Fruit fly (Drosophila melanogaster) whole organism, prepupa: ENCODE measurements around the gene CG6761.

Experiments
- CG10669 ChIP-seq: fragments of 200-800 bp; sonication (Bioruptor generic); optimal IDR thresholded peaks from 3 replicates; lab custom pipeline; 2018; ENCODE audit warnings: missing biosample characterization, mild to moderate bottlenecking, missing genetic modification characterization, moderate library complexity
- CG11762 ChIP-seq: fragments of 200-800 bp; sonication (Bioruptor generic); optimal IDR thresholded peaks from 3 replicates; lab custom pipeline; 2016; ENCODE audit warnings: missing biosample characterization, missing genetic modification characterization; ENCODE audit not compliant: insufficient read depth
- CG11902 ChIP-seq: fragments of 200-800 bp; sonication (Bioruptor generic); optimal IDR thresholded peaks from 3 replicates; lab custom pipeline; 2016; ENCODE audit warnings: missing biosample characterization, missing genetic modification characterization
- CG15336 ChIP-seq: fragments of 200-800 bp; sonication (Bioruptor generic); IDR thresholded peaks from 2 replicates; pipeline ENCODE4 v1.3.6; 2022; ENCODE audit warnings: missing biosample characterization, missing genetic modification characterization
- CG1621 ChIP-seq: fragments of 200-800 bp; sonication (Bioruptor generic); optimal IDR thresholded peaks from 3 replicates; lab custom pipeline; 2018; ENCODE audit warnings: missing biosample characterization, mild to moderate bottlenecking, missing genetic modification characterization
- CG3032 ChIP-seq: fragments of 200-800 bp; optimal IDR thresholded peaks from 2 replicates; lab custom pipeline; 2019; ENCODE audit warnings: missing biosample characterization, mild to moderate bottlenecking, missing genetic modification characterization, moderate library complexity
- CG31627 ChIP-seq: fragments of 200-800 bp; sonication (Bioruptor generic); optimal IDR thresholded peaks from 3 replicates; lab custom pipeline; 2016; ENCODE audit warnings: missing biosample characterization, missing genetic modification characterization
- CG34406 ChIP-seq: fragments of 200-800 bp; sonication (Bioruptor generic); optimal IDR thresholded peaks from 3 replicates; lab custom pipeline; 2016; ENCODE audit warnings: missing biosample characterization, missing genetic modification characterization
- CG4318 ChIP-seq: fragments of 200-800 bp; sonication (Bioruptor generic); optimal IDR thresholded peaks from 3 replicates; lab custom pipeline; 2017; ENCODE audit warnings: missing biosample characterization, mild to moderate bottlenecking, missing genetic modification characterization
- CG6163 ChIP-seq: fragments of 200-800 bp; sonication (Bioruptor generic); IDR thresholded peaks from 3 replicates; pipeline ENCODE4 v1.3.6; 2022; ENCODE audit warnings: missing biosample characterization, missing genetic modification characterization
- CG6276 ChIP-seq: fragments of 200-800 bp; sonication (Bioruptor generic); optimal IDR thresholded peaks from 2 replicates; lab custom pipeline; 2017; ENCODE audit warnings: missing biosample characterization, mild to moderate bottlenecking, missing genetic modification characterization
- CG6792 ChIP-seq: fragments of 200-800 bp; sonication (Bioruptor generic); optimal IDR thresholded peaks from 3 replicates; lab custom pipeline; 2016; ENCODE audit warnings: missing biosample characterization, missing genetic modification characterization
- CG6808 ChIP-seq: fragments of 200-800 bp; sonication (Bioruptor generic); optimal IDR thresholded peaks from 3 replicates; lab custom pipeline; 2017; ENCODE audit warnings: missing biosample characterization, missing genetic modification characterization, mild to moderate bottlenecking, moderate library complexity, missing genetic modification reagents
- CG6854 ChIP-seq: fragments of 200-800 bp; sonication (Bioruptor generic); optimal IDR thresholded peaks from 2 replicates; lab custom pipeline; 2017; ENCODE audit warnings: missing biosample characterization, mild to moderate bottlenecking, missing genetic modification characterization
- CG8119 ChIP-seq: fragments of 200-800 bp; sonication (Bioruptor generic); IDR thresholded peaks from 3 replicates; pipeline ENCODE4 v1.3.6; 2022; ENCODE audit warnings: missing biosample characterization, missing genetic modification characterization
- CG8319 ChIP-seq: fragments of 200-800 bp; sonication (Bioruptor generic); optimal IDR thresholded peaks from 3 replicates; lab custom pipeline; 2016; ENCODE audit warnings: missing biosample characterization, missing genetic modification characterization
- CG8632 ChIP-seq: fragments of 200-800 bp; sonication (Bioruptor generic); optimal IDR thresholded peaks from 3 replicates; lab custom pipeline; 2016; ENCODE audit warnings: missing biosample characterization, missing genetic modification characterization
- Eip75B ChIP-seq: fragments of 200-800 bp; sonication (Bioruptor generic); optimal IDR thresholded peaks from 3 replicates; lab custom pipeline; 2016; ENCODE audit warnings: missing biosample characterization, missing genetic modification characterization
- Eip78C ChIP-seq: fragments of 200-800 bp; sonication (Bioruptor generic); peaks from one replicate; lab custom pipeline; 2016; ENCODE audit warnings: missing biosample characterization, missing genetic modification characterization
- Ets21C ChIP-seq: fragments of 200-800 bp; sonication (Bioruptor generic); optimal IDR thresholded peaks from 3 replicates; lab custom pipeline; 2016; ENCODE audit warnings: missing biosample characterization, missing genetic modification characterization
- Ets96B ChIP-seq: fragments of 200-800 bp; optimal IDR thresholded peaks from 2 replicates; lab custom pipeline; 2019; ENCODE audit warnings: missing biosample characterization, mild to moderate bottlenecking, missing genetic modification characterization, moderate library complexity
- Gug ChIP-seq: fragments of 200-800 bp; sonication (Bioruptor generic); IDR thresholded peaks from 2 replicates; pipeline ENCODE4 v1.3.6; 2022; ENCODE audit warnings: missing biosample characterization, missing genetic modification characterization
- Hr38 ChIP-seq: sonication (Bioruptor generic); optimal IDR thresholded peaks from 2 replicates; lab custom pipeline; 2016; ENCODE audit warnings: missing biosample characterization, missing genetic modification characterization
- Hr39 ChIP-seq: fragments of 200-800 bp; sonication (Bioruptor generic); optimal IDR thresholded peaks from 2 replicates; lab custom pipeline; 2016; ENCODE audit warnings: missing biosample characterization, missing genetic modification characterization
- Hr4 ChIP-seq: fragments of 200-800 bp; sonication (Bioruptor generic); optimal IDR thresholded peaks from 3 replicates; lab custom pipeline; 2016; ENCODE audit warnings: missing biosample characterization, missing genetic modification characterization
- Met ChIP-seq: fragments of 200-800 bp; sonication (Bioruptor generic); optimal IDR thresholded peaks from 3 replicates; lab custom pipeline; 2016; ENCODE audit warnings: missing biosample characterization, missing genetic modification characterization
- OdsH ChIP-seq: fragments of 200-800 bp; sonication (Bioruptor generic); optimal IDR thresholded peaks from 3 replicates; lab custom pipeline; 2016; ENCODE audit warnings: missing biosample characterization, missing genetic modification characterization
- Sox14 ChIP-seq: fragments of 200-800 bp; sonication (Bioruptor generic); optimal IDR thresholded peaks from 3 replicates; lab custom pipeline; 2016; ENCODE audit warnings: missing biosample characterization, missing genetic modification characterization
- Sox15 ChIP-seq: fragments of 200-800 bp; sonication (Bioruptor generic); optimal IDR thresholded peaks from 3 replicates; lab custom pipeline; 2016; ENCODE audit warnings: missing biosample characterization, missing genetic modification characterization
- achi ChIP-seq: fragments of 200-800 bp; sonication (Bioruptor generic); optimal IDR thresholded peaks from 3 replicates; lab custom pipeline; 2016; ENCODE audit warnings: missing biosample characterization, missing genetic modification characterization
- acj6 ChIP-seq: fragments of 200-800 bp; sonication (Bioruptor generic); optimal IDR thresholded peaks from 3 replicates; lab custom pipeline; 2016; ENCODE audit warnings: missing biosample characterization, missing genetic modification characterization
- cyc ChIP-seq: fragments of 200-800 bp; sonication (Bioruptor generic); optimal IDR thresholded peaks from 3 replicates; lab custom pipeline; 2016; ENCODE audit warnings: missing biosample characterization, missing genetic modification characterization
- dac ChIP-seq: fragments of 200-800 bp; sonication (Bioruptor generic); optimal IDR thresholded peaks from 2 replicates; lab custom pipeline; 2017; ENCODE audit warnings: missing biosample characterization, mild to moderate bottlenecking, missing genetic modification characterization
- eg ChIP-seq: fragments of 200-800 bp; sonication (Bioruptor generic); IDR thresholded peaks from 3 replicates; pipeline ENCODE4 v1.3.6; 2022; ENCODE audit warnings: missing biosample characterization, missing genetic modification characterization
- esn ChIP-seq: fragments of 200-800 bp; sonication (Bioruptor generic); optimal IDR thresholded peaks from 2 replicates; lab custom pipeline; 2016; ENCODE audit warnings: missing biosample characterization, mild to moderate bottlenecking, missing genetic modification characterization, moderate library complexity
- fd85E ChIP-seq: fragments of 200-800 bp; sonication (Bioruptor generic); optimal IDR thresholded peaks from 3 replicates; lab custom pipeline; 2016; ENCODE audit warnings: missing biosample characterization, missing genetic modification characterization
- fkh ChIP-seq: fragments of 200-800 bp; sonication (Bioruptor generic); optimal IDR thresholded peaks from 3 replicates; lab custom pipeline; 2017; ENCODE audit warnings: missing biosample characterization, mild to moderate bottlenecking, missing genetic modification characterization, moderate library complexity
- lz ChIP-seq: fragments of 200-800 bp; sonication (Bioruptor generic); optimal IDR thresholded peaks from 3 replicates; lab custom pipeline; 2016; ENCODE audit warnings: missing biosample characterization, missing genetic modification characterization
- net ChIP-seq: fragments of 200-800 bp; sonication (Bioruptor generic); optimal IDR thresholded peaks from 3 replicates; lab custom pipeline; 2016; ENCODE audit warnings: missing biosample characterization, missing genetic modification characterization
- spab ChIP-seq: fragments of 200-800 bp; sonication (Bioruptor generic); optimal IDR thresholded peaks from 2 replicates; lab custom pipeline; 2017; ENCODE audit warnings: missing biosample characterization, mild to moderate bottlenecking, missing genetic modification characterization, missing genetic modification reagents
- ss ChIP-seq, 2 experiments: fragments of 200-800 bp; sonication (Bioruptor generic); optimal IDR thresholded peaks; 2 replicates in 1 of 2; 3 replicates in 1 of 2; lab custom pipeline; 2017 to 2018; ENCODE audit warnings: mild to moderate bottlenecking in 2 of 2, missing biosample characterization in 2 of 2, missing genetic modification characterization in 2 of 2, moderate library complexity in 1 of 2
- svp ChIP-seq: fragments of 200-800 bp; sonication (Bioruptor generic); peaks from one replicate; lab custom pipeline; 2016; ENCODE audit warnings: missing biosample characterization, missing genetic modification characterization
- topi ChIP-seq: fragments of 200-800 bp; sonication (Bioruptor generic); optimal IDR thresholded peaks from 3 replicates; lab custom pipeline; 2016; ENCODE audit warnings: missing biosample characterization, missing genetic modification characterization

The CG6761 gene

dm6 chr3L:9690798-9691475 is 12.5 kb downstream of the CG6761 start:
- TF ChIP-seq Eip75B (GFP tag; lab: Kevin White, UChicago) (no peak), Hr38 (GFP tag; lab: Kevin White, UChicago) (no peak), Hr39 (GFP tag; lab: Kevin White, UChicago) (peak; percentile 17), acj6 (GFP tag; lab: Kevin White, UChicago) (peak; percentile 12), Met (GFP tag; lab: Kevin White, UChicago) (peak; percentile 47), Eip78C (peak; percentile 52), Sox14 (GFP tag; lab: Kevin White, UChicago) (peak; percentile 0), CG11902 (GFP tag; lab: Kevin White, UChicago) (no peak), CG34406 (GFP tag; lab: Kevin White, UChicago) (no peak), ss (GFP tag; optimal IDR thresholded peaks at IDR 0.05; lab: Kevin White, UChicago) (no peak), Hr4 (GFP tag; lab: Kevin White, UChicago) (peak; percentile 64), esn (peak; percentile 31), CG15336 (peak; percentile 43), CG8119 (peak; percentile 54; the same call in 2 of the 3 replicates), topi (peak; percentile 38), CG6808 (GFP tag; lab: Kevin White, UChicago) (no peak), CG4318 (no peak), CG6792 (no peak), lz (peak; percentile 12), net (GFP tag; lab: Kevin White, UChicago) (peak; percentile 43), CG10669 (no peak), cyc (GFP tag; lab: Kevin White, UChicago) (no peak), achi (GFP tag; lab: Kevin White, UChicago) (no peak), CG31627 (GFP tag; lab: Kevin White, UChicago) (peak; percentile 22), dac (no peak), CG6163 (no peak), Sox15 (GFP tag; lab: Kevin White, UChicago) (no peak), fkh (GFP tag; lab: Kevin White, UChicago) (no peak), OdsH (GFP tag; lab: Kevin White, UChicago) (peak; percentile 5), Ets96B (no peak), Ets21C (GFP tag; lab: Kevin White, UChicago) (peak; percentile 38), svp (no peak), Gug (GFP tag; lab: Robert Waterston, UW) (no peak), CG6276 (peak; percentile 58), eg (GFP tag; lab: Robert Waterston, UW) (0 out of 3 replicates have a peak, but pooled peaks have one; percentile 44)
- TF ChIP-seq, all 60 proteins: peak for 17

- TF ChIP-seq CG3032 (no peak), CG11762 (GFP tag; lab: Kevin White, UChicago) (no peak), fkh (GFP tag; lab: Kevin White, UChicago) (peak; percentile 63)
- TF ChIP-seq, all 60 proteins: peak for 1
Observed at dm6 chr3L:9689809-9690208, 13.6 kb downstream of the CG6761 start.

- TF ChIP-seq fd85E = no peak
- TF ChIP-seq CG6276 = no peak
- TF ChIP-seq Sox14 (GFP tag; lab: Kevin White, UChicago) = no peak
- no peak for TF ChIP-seq Hr38 (GFP tag; lab: Kevin White, UChicago)
- TF ChIP-seq cyc (GFP tag; lab: Kevin White, UChicago) = no peak
- TF ChIP-seq CG6854 (GFP tag; lab: Kevin White, UChicago) = no peak
- no peak for TF ChIP-seq spab (GFP tag; lab: Kevin White, UChicago)
- no peak for TF ChIP-seq svp
- no peak for TF ChIP-seq CG6163
- no peak for TF ChIP-seq CG1621 (tag; lab: Kevin White, UChicago)
- no peak for TF ChIP-seq Gug (GFP tag; lab: Robert Waterston, UW)
- TF ChIP-seq CG8632 (GFP tag; lab: Kevin White, UChicago) = no peak
- TF ChIP-seq CG8319 (GFP tag; lab: Kevin White, UChicago) = no peak
- TF ChIP-seq achi (GFP tag; lab: Kevin White, UChicago) = no peak
- TF ChIP-seq CG15336 = no peak
- no peak for TF ChIP-seq Hr39 (GFP tag; lab: Kevin White, UChicago)
- TF ChIP-seq CG6792 = no peak
Observed at dm6 chr3L:9688674-9689073, 14.7 kb downstream of the CG6761 start.
